Worm (Caenorhabditis elegans): Measurements from ENCODE around the gene ctl-2.

The ctl-2 gene

DNA sequence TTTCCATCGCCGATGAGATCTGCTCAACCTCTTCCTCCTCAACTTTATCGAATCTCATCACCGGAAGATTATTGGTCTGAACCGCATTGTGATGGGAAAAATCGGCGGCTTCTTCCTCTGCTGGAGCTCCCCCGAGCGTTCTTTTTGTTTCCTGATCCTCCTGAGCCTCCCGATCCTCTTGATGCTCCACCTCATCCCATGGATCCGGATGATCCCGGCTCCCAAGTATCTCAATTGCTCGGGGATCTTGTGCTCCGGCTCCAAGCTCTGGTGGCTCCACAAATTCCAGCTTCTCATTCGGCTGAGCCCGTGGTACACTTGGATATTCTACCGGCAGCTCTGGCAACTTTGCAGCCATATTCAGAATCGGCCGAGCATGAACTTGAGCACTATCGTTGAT, 43.9 kb downstream of the ctl-2 start:
- TF ChIP-seq ces-1 (GFP tag; optimal IDR thresholded peaks at IDR 0.05) (no peak), nhr-77 (tag; optimal IDR thresholded peaks at IDR 0.05) (no peak), ceh-8 (GFP tag; optimal IDR thresholded peaks at IDR 0.05) (no peak), unc-62 (GFP tag; optimal IDR thresholded peaks at IDR 0.05) (no peak), unc-86 (tag; optimal IDR thresholded peaks at IDR 0.05) (no peak), pag-3 (tag; optimal IDR thresholded peaks at IDR 0.05; ENCODE audit: borderline replicate concordance, insufficient read depth) (no peak), nhr-20 (tag; optimal IDR thresholded peaks at IDR 0.05) (no peak), nhr-90 (tag; optimal IDR thresholded peaks at IDR 0.05; ENCODE audit: poor library complexity) (no peak), ama-1 (optimal IDR thresholded peaks at IDR 0.05) (no peak), nhr-47 (tag; optimal IDR thresholded peaks at IDR 0.05) (no peak), lin-35 (GFP tag; optimal IDR thresholded peaks at IDR 0.05) (no peak)

DNA sequence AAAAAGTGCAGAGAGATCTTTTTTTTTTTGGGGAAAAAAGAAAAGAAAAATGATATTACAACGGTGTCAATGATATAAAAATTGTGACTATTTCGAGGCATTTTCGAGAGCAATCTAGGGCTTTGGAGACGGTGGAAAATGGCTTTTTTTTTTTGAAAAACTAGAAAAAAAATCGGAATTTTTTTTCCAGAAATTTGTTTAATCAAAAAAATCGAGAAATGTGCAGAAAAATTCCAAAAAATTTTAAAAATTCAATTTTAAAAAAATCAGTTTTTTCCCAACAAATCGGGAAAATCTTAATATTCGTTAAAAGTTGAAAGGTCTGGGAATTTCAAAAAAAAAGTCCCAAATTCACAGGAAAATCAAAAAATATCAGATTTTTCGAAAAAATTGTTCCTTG, 45.0 kb downstream of the ctl-2 start, which contains the start of gene Y54G11A.19:
Y54G11A.19 (minus strand) TSS at position 101 of the 400 bp plus-strand sequence.
- TF ChIP-seq nhr-77 (tag; optimal IDR thresholded peaks at IDR 0.05) (no peak), mab-9 (GFP tag; IDR thresholded peaks at IDR 0.05) (no peak), ceh-8 (GFP tag; optimal IDR thresholded peaks at IDR 0.05) (no peak), snpc-4 (tag; optimal IDR thresholded peaks at IDR 0.05) (no peak), sup-37 (GFP tag; optimal IDR thresholded peaks at IDR 0.05) (no peak), zag-1 (tag; optimal IDR thresholded peaks at IDR 0.05) (no peak), unc-62 (GFP tag; optimal IDR thresholded peaks at IDR 0.05) (no peak), lir-3 (tag; optimal IDR thresholded peaks at IDR 0.05; ENCODE audit: poor library complexity) (no peak), fkh-4 (tag; optimal IDR thresholded peaks at IDR 0.05; ENCODE audit: borderline replicate concordance) (no peak), nhr-19 (GFP tag; conservative IDR thresholded peaks at IDR 0.05) (no peak), ceh-88 (GFP tag; IDR thresholded peaks at IDR 0.05) (no peak), egl-13 (tag; optimal IDR thresholded peaks at IDR 0.05) (no peak), rnt-1 (tag; optimal IDR thresholded peaks at IDR 0.05) (no peak), fkh-8 (tag; optimal IDR thresholded peaks at IDR 0.05) (no peak), efl-1 (optimal IDR thresholded peaks at IDR 0.05) (no peak), efl-1 (GFP tag; optimal IDR thresholded peaks at IDR 0.05 in 1 of 2) (no peak), vab-15 (tag; optimal IDR thresholded peaks at IDR 0.05) (no peak), hpl-2 (GFP tag; optimal IDR thresholded peaks at IDR 0.05) (no peak), nhr-47 (tag; optimal IDR thresholded peaks at IDR 0.05) (no peak), nhr-20 (tag; optimal IDR thresholded peaks at IDR 0.05) (no peak), sptf-1 (tag; optimal IDR thresholded peaks at IDR 0.05) (no peak)

DNA sequence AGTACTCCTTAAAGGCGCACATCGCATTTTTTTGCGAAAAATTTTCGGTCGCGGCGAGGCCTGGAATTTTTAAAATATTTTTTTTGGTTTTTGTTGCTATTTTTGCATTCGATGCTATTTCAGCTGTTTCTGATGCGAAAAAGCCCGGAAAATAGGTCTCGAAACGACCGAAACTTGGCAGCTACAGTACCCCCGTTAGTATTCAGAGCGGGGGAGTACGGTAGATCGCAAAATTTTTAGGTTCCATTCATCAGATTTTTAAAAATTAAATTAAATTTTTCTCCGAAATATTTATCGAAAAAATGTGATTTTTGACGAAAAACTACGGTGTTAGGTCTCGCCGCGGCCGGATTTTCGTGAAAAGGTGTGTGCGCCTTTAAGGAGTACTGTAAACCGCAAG, 46.0 kb downstream of the ctl-2 start:
- no peak for TF ChIP-seq zip-4 (GFP tag; optimal IDR thresholded peaks at IDR 0.05)
- TF ChIP-seq lsy-2 (tag; optimal IDR thresholded peaks at IDR 0.05): no peak
- no peak for TF ChIP-seq nhr-90 (tag; optimal IDR thresholded peaks at IDR 0.05; ENCODE audit: poor library complexity)
- TF ChIP-seq hlh-4 (tag; optimal IDR thresholded peaks at IDR 0.05): no peak
- no peak for TF ChIP-seq efl-3 (GFP tag; optimal IDR thresholded peaks at IDR 0.05)
- TF ChIP-seq ces-1 (GFP tag; optimal IDR thresholded peaks at IDR 0.05): no peak
- TF ChIP-seq pax-3 (tag; optimal IDR thresholded peaks at IDR 0.05): no peak
- TF ChIP-seq vab-15 (tag; optimal IDR thresholded peaks at IDR 0.05): no peak

DNA sequence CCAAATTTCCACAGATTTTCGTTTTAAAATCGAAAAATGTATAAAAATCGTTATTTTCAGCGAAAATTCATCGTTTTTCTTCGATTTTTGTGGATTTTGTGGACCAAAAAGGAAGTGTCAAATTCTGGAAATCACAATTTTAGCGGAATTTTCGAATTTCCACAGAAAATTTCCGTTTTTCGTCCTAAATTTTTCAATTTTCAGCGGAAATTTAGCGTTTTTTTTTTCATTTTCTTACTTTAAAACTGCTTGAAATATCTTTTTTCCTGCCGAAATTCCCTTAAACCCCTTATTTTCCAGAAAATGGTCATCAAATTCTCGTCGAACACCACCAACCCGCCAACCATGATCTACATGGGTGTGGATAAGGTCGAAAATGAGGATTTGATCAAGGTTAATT, 49.8 kb downstream of the ctl-2 start, which contains the start of gene Y54G11A.2:
Y54G11A.2 (plus strand) TSS at position 301 of the 400 bp plus-strand sequence.
- no peak for TF ChIP-seq snu-23 (GFP tag; optimal IDR thresholded peaks at IDR 0.05)
- TF ChIP-seq nhr-85 (tag): no peak
- TF ChIP-seq egl-13 (tag; optimal IDR thresholded peaks at IDR 0.05): no peak
- TF ChIP-seq grh-1 (GFP tag; IDR thresholded peaks at IDR 0.05): no peak
- TF ChIP-seq ets-5 (GFP tag; IDR thresholded peaks at IDR 0.05): no peak
- no peak for TF ChIP-seq fkh-10 (GFP tag; optimal IDR thresholded peaks at IDR 0.05)
- TF ChIP-seq hlh-17 (GFP tag; optimal IDR thresholded peaks at IDR 0.05; ENCODE audit: borderline replicate concordance): no peak
- no peak for TF ChIP-seq nhr-76 (tag; optimal IDR thresholded peaks at IDR 0.05)
- TF ChIP-seq aha-1 (tag; optimal IDR thresholded peaks at IDR 0.05): no peak
- no peak for TF ChIP-seq mep-1 (tag; optimal IDR thresholded peaks at IDR 0.05)
- TF ChIP-seq F16B12.6 (tag; optimal IDR thresholded peaks at IDR 0.05): no peak
- no peak for TF ChIP-seq mef-2 (tag; optimal IDR thresholded peaks at IDR 0.05)
- no peak for TF ChIP-seq Y116A8C.19 (tag; optimal IDR thresholded peaks at IDR 0.05; ENCODE audit: borderline replicate concordance)
- no peak for TF ChIP-seq ztf-4 (tag; optimal IDR thresholded peaks at IDR 0.05)
- no peak for TF ChIP-seq ces-1 (GFP tag; optimal IDR thresholded peaks at IDR 0.05)
- TF ChIP-seq ceh-63 (GFP tag; optimal IDR thresholded peaks at IDR 0.05): no peak
- TF ChIP-seq zip-4 (GFP tag; optimal IDR thresholded peaks at IDR 0.05): no peak
- no peak for TF ChIP-seq hlh-4 (tag; optimal IDR thresholded peaks at IDR 0.05)

Measured in whole organism, L1 larva.